Worm (Caenorhabditis elegans) whole organism, late embryonic: ENCODE measurements around the gene tag-123.

ENCODE experiments used
- F13H6.1 ChIP-seq: sonication (generic microtip); optimal IDR thresholded peaks from 2 replicates; lab custom pipeline; 2016; ENCODE audit warnings: missing genetic modification characterization, missing compliant biosample characterization
- ceh-30 ChIP-seq: fragments of 150-350 bp; optimal IDR thresholded peaks from 2 replicates; lab custom pipeline; 2014; ENCODE audit warnings: missing biosample characterization, missing genetic modification characterization
- fkh-10 ChIP-seq: fragments of 150-350 bp; optimal IDR thresholded peaks from 2 replicates; lab custom pipeline; 2014; ENCODE audit warnings: missing biosample characterization, missing genetic modification reagents, missing genetic modification characterization
- rnt-1 ChIP-seq: sonication (generic microtip); optimal IDR thresholded peaks from 2 replicates; lab custom pipeline; 2016; ENCODE audit warnings: missing genetic modification characterization, missing compliant biosample characterization

DNA sequence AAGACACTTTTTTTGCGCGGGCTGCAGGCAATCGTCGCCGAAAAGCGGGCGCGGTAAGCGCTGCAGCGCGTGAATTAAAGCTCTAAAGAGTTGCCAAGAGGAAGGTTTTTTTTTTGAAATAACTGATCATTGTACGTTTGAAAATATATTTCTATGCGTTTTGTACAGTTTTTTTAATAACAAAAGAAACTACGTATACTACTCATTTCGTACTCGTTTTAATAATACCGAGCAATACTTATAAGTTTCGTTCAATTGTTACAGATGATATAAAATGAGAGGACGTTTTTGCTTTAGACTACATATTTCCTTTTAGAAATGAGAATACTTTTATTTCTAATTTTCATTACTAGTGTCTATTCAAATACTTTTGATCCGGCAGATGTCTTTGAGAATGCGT is 49.9 kb downstream of the tag-123 start, which contains the start of gene nep-15:
- TF ChIP-seq ceh-30 (tag; lab: Kevin White, UChicago) = no peak
- no peak for TF ChIP-seq rnt-1 (tag; lab: Kevin White, UChicago)
- no peak for TF ChIP-seq F13H6.1 (tag; lab: Kevin White, UChicago)
- no peak for TF ChIP-seq fkh-10
